Worm (Caenorhabditis elegans): Measurements from ENCODE around the gene F41B4.3.

F41B4.3 gene

ce11 chrX:6825840-6826239 is 10.1 kb downstream of the F41B4.3 start, which contains the start of gene F41B4.1 (continued):
- no peak for TF ChIP-seq jun-1 (tag; optimal IDR thresholded peaks at IDR 0.05)
- TF ChIP-seq fkh-4 (tag; optimal IDR thresholded peaks at IDR 0.05; ENCODE audit: borderline replicate concordance): peak; percentile 39
- no peak for TF ChIP-seq pqm-1 (tag; optimal IDR thresholded peaks at IDR 0.05)
- TF ChIP-seq mef-2 (tag; optimal IDR thresholded peaks at IDR 0.05): peak; percentile 63
- TF ChIP-seq C04F5.9 (tag; optimal IDR thresholded peaks at IDR 0.05): no peak
- no peak for TF ChIP-seq lin-35 (GFP tag; optimal IDR thresholded peaks at IDR 0.05)
- peak; percentile 59 for TF ChIP-seq nhr-19 (GFP tag; conservative IDR thresholded peaks at IDR 0.05)
- peak; percentile 35 for TF ChIP-seq nhr-20 (tag; optimal IDR thresholded peaks at IDR 0.05)
- TF ChIP-seq nhr-77 (tag; optimal IDR thresholded peaks at IDR 0.05): no peak
- no peak for TF ChIP-seq ces-1 (GFP tag; optimal IDR thresholded peaks at IDR 0.05)
- no peak for TF ChIP-seq hpl-2 (GFP tag; optimal IDR thresholded peaks at IDR 0.05)
- no peak for TF ChIP-seq alr-1 (tag; optimal IDR thresholded peaks at IDR 0.05; ENCODE audit: borderline replicate concordance)
- TF ChIP-seq mab-9 (GFP tag; IDR thresholded peaks at IDR 0.05): no peak
- no peak for TF ChIP-seq ztf-11 (tag; optimal IDR thresholded peaks at IDR 0.05)
- TF ChIP-seq fkh-8 (tag; optimal IDR thresholded peaks at IDR 0.05): no peak
- no peak for TF ChIP-seq ceh-8 (GFP tag; optimal IDR thresholded peaks at IDR 0.05)
- TF ChIP-seq dsc-1 (tag; optimal IDR thresholded peaks at IDR 0.05): peak; percentile 87
- TF ChIP-seq dpl-1 (GFP tag; optimal IDR thresholded peaks at IDR 0.05): no peak
- no peak for TF ChIP-seq xbp-1 (tag; optimal IDR thresholded peaks at IDR 0.05)
- TF ChIP-seq lin-14 (GFP tag; optimal IDR thresholded peaks at IDR 0.05): peak; percentile 89
- TF ChIP-seq lir-3 (tag; optimal IDR thresholded peaks at IDR 0.05; ENCODE audit: poor library complexity): no peak
- TF ChIP-seq snpc-4 (tag; optimal IDR thresholded peaks at IDR 0.05): no peak
- TF ChIP-seq pag-3 (tag; optimal IDR thresholded peaks at IDR 0.05; ENCODE audit: borderline replicate concordance, insufficient read depth): peak; percentile 94
- no peak for TF ChIP-seq lin-15B (tag; optimal IDR thresholded peaks at IDR 0.05)
- TF ChIP-seq zip-4 (GFP tag; optimal IDR thresholded peaks at IDR 0.05): no peak
- TF ChIP-seq lin-13 (GFP tag; optimal IDR thresholded peaks at IDR 0.05): no peak
- TF ChIP-seq isw-1 (GFP tag; IDR thresholded peaks at IDR 0.05): no peak
- TF ChIP-seq fos-1 (tag; optimal IDR thresholded peaks at IDR 0.05): no peak
- TF ChIP-seq rnt-1 (tag; optimal IDR thresholded peaks at IDR 0.05): peak; percentile 74
- TF ChIP-seq nhr-71 (tag; optimal IDR thresholded peaks at IDR 0.05): peak; percentile 84
- TF ChIP-seq tbx-2 (tag; optimal IDR thresholded peaks at IDR 0.05): peak; percentile 21
- TF ChIP-seq nhr-85 (tag): no peak

- peak; percentile 23 for TF ChIP-seq snu-23 (GFP tag; optimal IDR thresholded peaks at IDR 0.05)
- TF ChIP-seq C16A3.4 (tag; optimal IDR thresholded peaks at IDR 0.05): no peak
- TF ChIP-seq dsc-1 (tag; optimal IDR thresholded peaks at IDR 0.05): peak; percentile 52
- TF ChIP-seq ceh-90 (tag; optimal IDR thresholded peaks at IDR 0.05): no peak
- peak; percentile 22 for TF ChIP-seq nhr-71 (tag; optimal IDR thresholded peaks at IDR 0.05)
- TF ChIP-seq rnt-1 (tag; optimal IDR thresholded peaks at IDR 0.05): peak; percentile 52
- peak; percentile 90 for TF ChIP-seq pag-3 (tag; optimal IDR thresholded peaks at IDR 0.05; ENCODE audit: borderline replicate concordance, insufficient read depth)
- TF ChIP-seq sptf-1 (tag; optimal IDR thresholded peaks at IDR 0.05): no peak
- TF ChIP-seq unc-62 (GFP tag; optimal IDR thresholded peaks at IDR 0.05): no peak
- peak; percentile 52 for TF ChIP-seq lin-14 (GFP tag; optimal IDR thresholded peaks at IDR 0.05)
Observed at ce11 chrX:6823218-6823979, 12.5 kb downstream of the F41B4.3 start, which contains the start of gene gei-15. Gene gei-15, minus strand, starts transcription at chrX:6823268.

- no peak for TF ChIP-seq Y116A8C.19 (tag; optimal IDR thresholded peaks at IDR 0.05; ENCODE audit: borderline replicate concordance)
- TF ChIP-seq nhr-71 (tag; optimal IDR thresholded peaks at IDR 0.05): peak; percentile 50
- TF ChIP-seq ztf-4 (tag; optimal IDR thresholded peaks at IDR 0.05): no peak
- TF ChIP-seq efl-1 (optimal IDR thresholded peaks at IDR 0.05): no peak
- peak in 1 of 2 experiments; percentile 24 for TF ChIP-seq efl-1 (GFP tag; optimal IDR thresholded peaks at IDR 0.05 in 1 of 2)
- peak; percentile 43 for TF ChIP-seq lin-14 (GFP tag; optimal IDR thresholded peaks at IDR 0.05)
- 0 out of 2 replicates have a peak, but pooled peaks have one; percentile 10 for TF ChIP-seq nhr-19 (GFP tag; conservative IDR thresholded peaks at IDR 0.05)
- TF ChIP-seq rnt-1 (tag; optimal IDR thresholded peaks at IDR 0.05): peak; percentile 66
- peak; percentile 62 for TF ChIP-seq dsc-1 (tag; optimal IDR thresholded peaks at IDR 0.05)
Observed at ce11 chrX:6822552-6822951, 13.4 kb downstream of the F41B4.3 start.

All from whole organism, L1 larva.